Fruit fly (Drosophila melanogaster) whole organism, embryonic: ENCODE data around the gene Invadolysin.

ENCODE experiments used
- Atf-2 ChIP-seq: fragments of 200-800 bp; sonication (Bioruptor generic); optimal IDR thresholded peaks from 2 replicates; lab custom pipeline; 2016; ENCODE audit warnings: missing biosample characterization, missing genetic modification characterization
- Atf3 ChIP-seq: fragments of 200-800 bp; sonication (Bioruptor generic); optimal IDR thresholded peaks from 3 replicates; lab custom pipeline; 2016; ENCODE audit warnings: missing biosample characterization, missing genetic modification characterization
- Bgb ChIP-seq: fragments of 200-800 bp; sonication (Bioruptor generic); IDR thresholded peaks from 2 replicates; pipeline ENCODE4 v1.3.6; 2022; ENCODE audit warnings: missing biosample characterization, missing genetic modification characterization; ENCODE audit not compliant: partially characterized antibody
- Blimp-1 ChIP-seq: fragments of 200-800 bp; sonication (Bioruptor generic); optimal IDR thresholded peaks from 3 replicates; lab custom pipeline; 2018; ENCODE audit warnings: missing biosample characterization, missing genetic modification characterization, mild to moderate bottlenecking, moderate library complexity, missing genetic modification reagents
- C15 ChIP-seq: fragments of 200-800 bp; sonication (Bioruptor generic); IDR thresholded peaks from 3 replicates; pipeline ENCODE4 v1.3.6; 2022; ENCODE audit warnings: missing biosample characterization, missing genetic modification characterization
- CG10321 ChIP-seq: fragments of 200-800 bp; sonication (Bioruptor generic); IDR thresholded peaks from 2 replicates; pipeline ENCODE4 v1.3.6; 2022; ENCODE audit warnings: missing biosample characterization, missing genetic modification characterization
- CG11456 ChIP-seq: fragments of 200-800 bp; sonication (Bioruptor generic); IDR thresholded peaks from 3 replicates; pipeline ENCODE4 v1.3.6; 2022; ENCODE audit warnings: missing biosample characterization, missing genetic modification characterization
- CG12942 ChIP-seq: fragments of 200-800 bp; sonication (Bioruptor generic); optimal IDR thresholded peaks from 3 replicates; lab custom pipeline; 2016; ENCODE audit warnings: missing biosample characterization, missing genetic modification characterization
- CG13624 ChIP-seq: fragments of 200-800 bp; sonication (Bioruptor generic); optimal IDR thresholded peaks from 2 replicates; lab custom pipeline; 2016; ENCODE audit warnings: missing biosample characterization, missing genetic modification characterization
- CG16863 ChIP-seq: fragments of 200-800 bp; sonication (Bioruptor generic); optimal IDR thresholded peaks from 3 replicates; lab custom pipeline; 2016; ENCODE audit warnings: missing biosample characterization, missing genetic modification characterization
- CG17385 ChIP-seq: fragments of 200-800 bp; sonication (Bioruptor generic); optimal IDR thresholded peaks from 3 replicates; lab custom pipeline; 2018; ENCODE audit warnings: missing biosample characterization, mild to moderate bottlenecking, missing genetic modification characterization
- CG30403 ChIP-seq: fragments of 200-800 bp; sonication (Bioruptor generic); optimal IDR thresholded peaks from 3 replicates; lab custom pipeline; 2016; ENCODE audit warnings: missing biosample characterization, missing genetic modification characterization
- CG31224 ChIP-seq: fragments of 200-800 bp; sonication (Bioruptor generic); IDR thresholded peaks from 2 replicates; pipeline ENCODE4 v1.3.6; 2022; ENCODE audit warnings: missing biosample characterization, missing genetic modification characterization
- CG32767 ChIP-seq: fragments of 200-800 bp; sonication (Bioruptor generic); IDR thresholded peaks from 2 replicates; pipeline ENCODE4 v1.3.6; 2022; ENCODE audit warnings: missing biosample characterization, missing genetic modification characterization
- CG42726 ChIP-seq: fragments of 200-800 bp; sonication (Bioruptor generic); IDR thresholded peaks from 2 replicates; pipeline ENCODE4 v1.3.6; 2022; ENCODE audit warnings: missing biosample characterization, missing genetic modification characterization; ENCODE audit not compliant: partially characterized antibody
- CG4617 ChIP-seq: fragments of 200-800 bp; sonication (Bioruptor generic); optimal IDR thresholded peaks from 3 replicates; lab custom pipeline; 2016; ENCODE audit warnings: missing biosample characterization, missing genetic modification characterization, borderline replicate concordance
- CG6175 ChIP-seq: fragments of 200-800 bp; sonication (Bioruptor generic); IDR thresholded peaks from 3 replicates; pipeline ENCODE4 v1.3.6; 2022; ENCODE audit warnings: missing biosample characterization, missing genetic modification characterization
- CG7963 ChIP-seq: fragments of 200-800 bp; sonication (Bioruptor generic); IDR thresholded peaks from 3 replicates; pipeline ENCODE4 v1.3.6; 2022; ENCODE audit warnings: missing biosample characterization, missing genetic modification characterization; ENCODE audit not compliant: partially characterized antibody
- CkIIα-i1 ChIP-seq: fragments of 200-800 bp; sonication (Bioruptor generic); IDR thresholded peaks from 2 replicates; pipeline ENCODE4 v1.3.6; 2022; ENCODE audit warnings: missing biosample characterization, missing genetic modification characterization
- Drgx ChIP-seq: fragments of 200-800 bp; sonication (Bioruptor generic); IDR thresholded peaks from 2 replicates; pipeline ENCODE4 v1.3.6; 2022; ENCODE audit warnings: missing biosample characterization, missing genetic modification characterization
- HmgD ChIP-seq: fragments of 200-800 bp; sonication (Bioruptor generic); optimal IDR thresholded peaks from 3 replicates; lab custom pipeline; 2016; ENCODE audit warnings: missing biosample characterization, missing genetic modification characterization
- Kr ChIP-seq: fragments of 200-800 bp; sonication (Bioruptor generic); optimal IDR thresholded peaks from 2 replicates; lab custom pipeline; 2017; ENCODE audit warnings: missing biosample characterization, mild to moderate bottlenecking, missing genetic modification characterization
- MTF-1 ChIP-seq: fragments of 200-800 bp; sonication (Bioruptor generic); optimal IDR thresholded peaks from 2 replicates; lab custom pipeline; 2018; ENCODE audit warnings: missing biosample characterization, mild to moderate bottlenecking, missing genetic modification characterization, borderline replicate concordance
- NC2α ChIP-seq: fragments of 200-800 bp; sonication (Bioruptor generic); optimal IDR thresholded peaks from 2 replicates; lab custom pipeline; 2016; ENCODE audit warnings: missing biosample characterization, missing genetic modification characterization
- NC2β ChIP-seq: fragments of 200-800 bp; sonication (Bioruptor generic); optimal IDR thresholded peaks from 2 replicates; lab custom pipeline; 2016; ENCODE audit warnings: missing biosample characterization, missing genetic modification characterization
- NK7.1 ChIP-seq: fragments of 200-800 bp; sonication (Bioruptor generic); optimal IDR thresholded peaks from 3 replicates; lab custom pipeline; 2016; ENCODE audit warnings: missing biosample characterization, missing genetic modification characterization
- Nf-YA ChIP-seq: fragments of 200-800 bp; sonication (Bioruptor generic); IDR thresholded peaks from 2 replicates; pipeline ENCODE4 v1.3.6; 2022; ENCODE audit warnings: missing biosample characterization, missing genetic modification characterization
- Rfx ChIP-seq: fragments of 200-800 bp; sonication (Bioruptor generic); IDR thresholded peaks from 2 replicates; pipeline ENCODE4 v1.3.6; 2022; ENCODE audit warnings: missing biosample characterization, missing genetic modification characterization
- Six4 ChIP-seq: fragments of 200-800 bp; sonication (Bioruptor generic); optimal IDR thresholded peaks from 2 replicates; lab custom pipeline; 2016; ENCODE audit warnings: missing biosample characterization, missing genetic modification characterization
- Trl ChIP-seq, 3 experiments: fragments of >200 bp in 2 of 3; fragments of 200-800 bp in 1 of 3; sonication (Bioruptor generic) in 1 of 3; optimal IDR thresholded peaks; 2 replicates in 1 of 3; 3 replicates in 2 of 3; lab custom pipeline; 2016 to 2017; ENCODE audit warnings: missing biosample characterization in 1 of 3, missing genetic modification characterization in 1 of 3
- ase ChIP-seq: fragments of 200-800 bp; sonication (Bioruptor generic); IDR thresholded peaks from 3 replicates; pipeline ENCODE4 v1.3.6; 2022; ENCODE audit warnings: missing biosample characterization, missing genetic modification characterization
- az2 ChIP-seq: fragments of 200-800 bp; sonication (Bioruptor generic); optimal IDR thresholded peaks from 3 replicates; lab custom pipeline; 2016; ENCODE audit warnings: missing biosample characterization, missing genetic modification characterization
- bab2 ChIP-seq: fragments of 200-800 bp; sonication (Bioruptor generic); optimal IDR thresholded peaks from 2 replicates; lab custom pipeline; 2016; ENCODE audit warnings: missing biosample characterization, missing genetic modification characterization
- bigmax ChIP-seq: fragments of 200-800 bp; sonication (Bioruptor generic); optimal IDR thresholded peaks from 2 replicates; lab custom pipeline; 2018; ENCODE audit warnings: missing biosample characterization, mild to moderate bottlenecking, missing genetic modification characterization
- br ChIP-seq: fragments of >200 bp; optimal IDR thresholded peaks from 2 replicates; lab custom pipeline; 2017
- bsh ChIP-seq, 2 experiments: fragments of 200-800 bp; sonication (Bioruptor generic); optimal IDR thresholded peaks; 2 replicates each; lab custom pipeline; 2017 to 2018; ENCODE audit warnings: mild to moderate bottlenecking in 2 of 2, missing biosample characterization in 2 of 2, missing genetic modification characterization in 2 of 2, moderate library complexity in 1 of 2
- cg ChIP-seq: fragments of 200-800 bp; sonication (Bioruptor generic); optimal IDR thresholded peaks from 3 replicates; lab custom pipeline; 2019; ENCODE audit warnings: missing biosample characterization, mild to moderate bottlenecking, missing genetic modification characterization, moderate library complexity
- chif ChIP-seq, 2 experiments: fragments of 200-800 bp; sonication (Bioruptor generic); optimal IDR thresholded peaks; 3 replicates each; lab custom pipeline; 2016; ENCODE audit warnings: missing biosample characterization in 2 of 2, missing genetic modification characterization in 2 of 2
- cwo ChIP-seq: fragments of 200-800 bp; sonication (Bioruptor generic); optimal IDR thresholded peaks from 3 replicates; lab custom pipeline; 2017; ENCODE audit warnings: missing biosample characterization, missing genetic modification characterization, mild to moderate bottlenecking, moderate library complexity, missing genetic modification reagents
- dm ChIP-seq: fragments of 200-800 bp; sonication (Bioruptor generic); optimal IDR thresholded peaks from 3 replicates; lab custom pipeline; 2016; ENCODE audit warnings: missing biosample characterization, missing genetic modification characterization
- eve ChIP-seq, 2 experiments: fragments of >200 bp; optimal IDR thresholded peaks; 2 replicates each; lab custom pipeline; 2017; ENCODE audit warnings: missing biosample characterization in 2 of 2, missing genetic modification characterization in 2 of 2
- gfzf ChIP-seq: fragments of 200-800 bp; sonication (Bioruptor generic); optimal IDR thresholded peaks from 2 replicates; lab custom pipeline; 2016; ENCODE audit warnings: missing biosample characterization, mild to moderate bottlenecking, missing genetic modification characterization, moderate library complexity
- jigr1 ChIP-seq: fragments of 200-800 bp; sonication (Bioruptor generic); IDR thresholded peaks from 3 replicates; pipeline ENCODE4 v1.3.6; 2022; ENCODE audit warnings: missing biosample characterization, missing genetic modification characterization
- kah ChIP-seq: fragments of 200-800 bp; sonication (Bioruptor generic); optimal IDR thresholded peaks from 2 replicates; lab custom pipeline; 2018; ENCODE audit warnings: missing biosample characterization, mild to moderate bottlenecking, missing genetic modification characterization
- luna ChIP-seq: fragments of 200-800 bp; sonication (Bioruptor generic); optimal IDR thresholded peaks from 2 replicates; lab custom pipeline; 2016; ENCODE audit warnings: missing biosample characterization, missing genetic modification characterization
- nau ChIP-seq: fragments of 200-800 bp; sonication (Bioruptor generic); optimal IDR thresholded peaks from 3 replicates; lab custom pipeline; 2017; ENCODE audit warnings: missing biosample characterization, mild to moderate bottlenecking, missing genetic modification characterization, missing genetic modification reagents
- pho ChIP-seq: fragments of 200-800 bp; sonication (Bioruptor generic); optimal IDR thresholded peaks from 2 replicates; lab custom pipeline; 2016; ENCODE audit warnings: missing biosample characterization, missing genetic modification characterization
- sug ChIP-seq: fragments of 200-800 bp; optimal IDR thresholded peaks from 2 replicates; lab custom pipeline; 2019; ENCODE audit warnings: missing biosample characterization, mild to moderate bottlenecking, missing genetic modification characterization, moderate library complexity
- tin ChIP-seq: fragments of 200-800 bp; sonication (Bioruptor generic); optimal IDR thresholded peaks from 3 replicates; lab custom pipeline; 2016; ENCODE audit warnings: missing biosample characterization, missing genetic modification characterization

The Invadolysin gene

DNA sequence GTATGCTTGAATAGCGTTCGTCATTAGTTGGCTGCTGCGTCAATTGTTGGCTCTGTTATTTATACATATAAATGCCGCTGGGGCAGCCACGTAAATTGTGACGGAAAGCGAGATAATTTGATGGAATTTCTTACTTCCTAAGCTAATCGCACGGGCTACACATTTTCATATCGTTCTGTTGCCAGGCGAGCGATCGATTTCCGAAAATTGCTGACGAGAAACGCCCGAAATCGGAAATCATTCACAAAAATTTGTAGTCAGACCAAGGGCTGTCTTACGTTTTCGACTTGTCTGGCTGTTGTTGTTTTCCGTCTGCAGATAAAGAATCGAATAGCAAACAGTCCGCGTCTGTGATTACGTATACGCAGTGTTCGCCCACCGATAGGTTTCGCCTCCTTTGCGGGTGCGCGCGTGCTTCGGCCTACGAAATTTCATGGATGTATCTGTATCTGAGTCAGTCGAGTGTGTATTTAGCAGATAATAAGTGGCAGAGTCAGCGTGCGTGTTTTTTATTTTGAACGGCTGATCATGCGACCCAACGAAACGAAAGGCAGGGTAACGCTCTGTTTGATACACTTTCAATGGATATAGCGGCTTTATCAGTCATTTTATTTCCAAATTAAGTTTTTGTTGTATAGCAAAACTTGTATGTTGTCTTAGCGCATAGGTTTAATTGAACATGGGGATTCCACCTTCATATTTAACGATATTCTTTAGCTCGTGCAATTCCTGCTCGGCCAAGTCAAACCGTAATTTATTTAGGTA, 46.8 kb upstream of the Invadolysin start (continued):
- TF ChIP-seq CG30403 (GFP tag; lab: Kevin White, UChicago) = peak; percentile 71
- TF ChIP-seq CG12942 (GFP tag; lab: Kevin White, UChicago) = peak; percentile 41
- TF ChIP-seq CG11456 (GFP tag; lab: Robert Waterston, UW) = peak; percentile 69; the same call in 1 of the 3 replicates
- peak; percentile 50 for TF ChIP-seq pho (GFP tag; lab: Kevin White, UChicago)
- TF ChIP-seq C15 (GFP tag; lab: Robert Waterston, UW) = no peak
- TF ChIP-seq CG4617 (GFP tag; lab: Kevin White, UChicago) = peak; percentile 10
- no peak for TF ChIP-seq NK7.1
- TF ChIP-seq CG32767 (GFP tag; lab: Robert Waterston, UW) = peak; percentile 65; the same call in 1 of the 2 replicates
- 0 out of 2 replicates have a peak, but pooled peaks have one; percentile 37 for TF ChIP-seq CkIIα-i1 (GFP tag; lab: Robert Waterston, UW)
- TF ChIP-seq sug = peak; percentile 90
- TF ChIP-seq Atf3 = peak; percentile 27
- peak; percentile 90 for TF ChIP-seq cwo (GFP tag; lab: Kevin White, UChicago)
- no peak for TF ChIP-seq MTF-1 (GFP tag; lab: Kevin White, UChicago)
- TF ChIP-seq nau (GFP tag; lab: Kevin White, UChicago) = peak; percentile 57
- TF ChIP-seq tin = peak; percentile 16
- TF ChIP-seq luna = peak; percentile 55
- TF ChIP-seq Blimp-1 (GFP tag; lab: Kevin White, UChicago) = peak; percentile 51
- no peak for TF ChIP-seq jigr1 (GFP tag; lab: Robert Waterston, UW)
- TF ChIP-seq dm (GFP tag; lab: Kevin White, UChicago) = peak; percentile 2
- peak; percentile 88 for TF ChIP-seq CG6175 (GFP tag; lab: Robert Waterston, UW)
- no peak for TF ChIP-seq Nf-YA (GFP tag; lab: Robert Waterston, UW)
- no peak for TF ChIP-seq CG7963
- TF ChIP-seq bab2 (GFP tag; lab: Kevin White, UChicago) = peak; percentile 66
- TF ChIP-seq CG10321 = no peak
- no peak for TF ChIP-seq CG42726 (GFP tag; lab: Robert Waterston, UW)
- peak; percentile 39 for TF ChIP-seq cg (GFP tag; lab: Kevin White, UChicago)
- TF ChIP-seq Six4 = no peak
- TF ChIP-seq bsh (GFP tag; optimal IDR thresholded peaks at IDR 0.05; lab: Kevin White, UChicago) = peak in 1 of 2 experiments; percentile 42
- TF ChIP-seq kah (GFP tag; lab: Kevin White, UChicago) = no peak
- TF ChIP-seq HmgD (GFP tag; lab: Kevin White, UChicago) = no peak
- peak; percentile 36 for TF ChIP-seq az2 (GFP tag; lab: Kevin White, UChicago)
- peak; percentile 46 to 52 for TF ChIP-seq chif (GFP tag; optimal IDR thresholded peaks at IDR 0.05; lab: Kevin White, UChicago)
- peak; percentile 67 for TF ChIP-seq CG13624 (GFP tag; lab: Kevin White, UChicago)
- TF ChIP-seq CG31224 = peak; percentile 45; the same call in 1 of the 2 replicates
- TF ChIP-seq NC2β = no peak
- no peak for TF ChIP-seq gfzf (GFP tag; lab: Kevin White, UChicago)
- TF ChIP-seq Bgb (GFP tag; lab: Robert Waterston, UW) = no peak
- TF ChIP-seq bigmax (GFP tag; lab: Kevin White, UChicago) = no peak
- TF ChIP-seq Atf-2 = peak; percentile 43
- TF ChIP-seq NC2α (GFP tag; lab: Kevin White, UChicago) = no peak
- TF ChIP-seq Rfx (GFP tag; lab: Robert Waterston, UW) = peak; percentile 86
- TF ChIP-seq Kr = no peak
- peak in 1 of 2 experiments; percentile 85 for TF ChIP-seq eve (GFP tag; optimal IDR thresholded peaks at IDR 0.05; lab: Kevin White, UChicago)
- peak; percentile 47; the same call in 1 of the 3 replicates for TF ChIP-seq ase (GFP tag; lab: Robert Waterston, UW)
- no peak for TF ChIP-seq Trl (optimal IDR thresholded peaks at IDR 0.05; lab: Kevin White, UChicago)
- TF ChIP-seq Trl (GFP tag; optimal IDR thresholded peaks at IDR 0.05; lab: Kevin White, UChicago) = peak; percentile 72
- TF ChIP-seq CG16863 (GFP tag; lab: Kevin White, UChicago) = peak; percentile 53
- peak; percentile 69 for TF ChIP-seq CG17385 (GFP tag; lab: Kevin White, UChicago)
- no peak for TF ChIP-seq br (lab: Kevin White, UChicago)
- TF ChIP-seq Drgx (GFP tag; lab: Robert Waterston, UW) = 0 out of 2 replicates have a peak, but pooled peaks have one; percentile 6
